Fruit fly (Drosophila melanogaster): ENCODE measurements around the gene out.
A peak's percentile ranks its signal among the peaks of the same experiment; 100 is the strongest.

out gene

dm6 chrX:19297899-19298784 is 23.8 kb downstream of the out start, which contains the start of gene CG8034 (continued):
- TF ChIP-seq ac (GFP tag; optimal IDR thresholded peaks at IDR 0.05) = peak; percentile 88

- peak; percentile 90 for TF ChIP-seq CG7987 (GFP tag; optimal IDR thresholded peaks at IDR 0.05)
- TF ChIP-seq CG5180 (GFP tag; optimal IDR thresholded peaks at IDR 0.05) = no peak
- TF ChIP-seq TFAM (GFP tag; optimal IDR thresholded peaks at IDR 0.05) = no peak
- TF ChIP-seq MBD-R2 (GFP tag; IDR thresholded peaks at IDR 0.05) = no peak
- TF ChIP-seq nom (GFP tag; optimal IDR thresholded peaks at IDR 0.05) = peak; percentile 20
- no peak for TF ChIP-seq CG11247 (GFP tag; IDR thresholded peaks at IDR 0.05)
- TF ChIP-seq CG15696 (tag; optimal IDR thresholded peaks at IDR 0.05) = no peak
- TF ChIP-seq CG18476 (GFP tag; optimal IDR thresholded peaks at IDR 0.05) = no peak
- peak; percentile 55 for TF ChIP-seq sens (GFP tag)
- 0 out of 3 replicates have a peak, but pooled peaks have one; percentile 33 for TF ChIP-seq CG2199 (GFP tag; IDR thresholded peaks at IDR 0.05)
Measured at dm6 chrX:19295831-19296423, 26.0 kb downstream of the out start.

dm6 chrX:19294953-19295352 is 27.0 kb downstream of the out start:
- TF ChIP-seq CG17328 (GFP tag; IDR thresholded peaks at IDR 0.05) (no peak), sens-2 (GFP tag; IDR thresholded peaks at IDR 0.05) (no peak), stwl (tag; optimal IDR thresholded peaks at IDR 0.05) (no peak), CG2199 (GFP tag; IDR thresholded peaks at IDR 0.05) (no peak; the same call in 2 of the 3 replicates), jing (GFP tag; optimal IDR thresholded peaks at IDR 0.05) (no peak), ci (GFP tag; IDR thresholded peaks at IDR 0.05) (no peak), CG18599 (GFP tag; optimal IDR thresholded peaks at IDR 0.05) (no peak), bsh (GFP tag; optimal IDR thresholded peaks at IDR 0.05) (no peak), kni (GFP tag; optimal IDR thresholded peaks at IDR 0.05) (no peak), YL-1 (GFP tag; optimal IDR thresholded peaks at IDR 0.05) (no peak), TFAM (GFP tag; optimal IDR thresholded peaks at IDR 0.05) (no peak), CG18476 (GFP tag; optimal IDR thresholded peaks at IDR 0.05) (peak; percentile 57), CG12659 (GFP tag; optimal IDR thresholded peaks at IDR 0.05) (no peak), repo (GFP tag; optimal IDR thresholded peaks at IDR 0.05) (no peak), aop (GFP tag; IDR thresholded peaks at IDR 0.05) (no peak), ATbp (GFP tag; optimal IDR thresholded peaks at IDR 0.05) (no peak), CG4360 (GFP tag; IDR thresholded peaks at IDR 0.05) (no peak), sr (GFP tag; IDR thresholded peaks at IDR 0.05) (0 out of 3 replicates have a peak, but pooled peaks have one; percentile 24), ems (GFP tag; optimal IDR thresholded peaks at IDR 0.05) (no peak), chinmo (GFP tag; IDR thresholded peaks at IDR 0.05; ENCODE audit: partially characterized antibody) (0 out of 4 replicates have a peak, but pooled peaks have one; percentile 26), CG13894 (tag; optimal IDR thresholded peaks at IDR 0.05) (no peak), Atf6 (GFP tag; IDR thresholded peaks at IDR 0.05) (0 out of 2 replicates have a peak, but pooled peaks have one; percentile 11), CG5180 (GFP tag; optimal IDR thresholded peaks at IDR 0.05) (no peak), CG12769 (tag; optimal IDR thresholded peaks at IDR 0.05) (no peak), CG17361 (GFP tag; IDR thresholded peaks at IDR 0.05) (no peak), Med (GFP tag) (peak; percentile 3), CG9609 (GFP tag; optimal IDR thresholded peaks at IDR 0.05) (no peak), Ravus (GFP tag; IDR thresholded peaks at IDR 0.05) (no peak), CG6254 (GFP tag; optimal IDR thresholded peaks at IDR 0.05) (no peak), Hey (tag; optimal IDR thresholded peaks at IDR 0.05) (no peak), CG18619 (GFP tag; optimal IDR thresholded peaks at IDR 0.05) (no peak), Mad (GFP tag; optimal IDR thresholded peaks at IDR 0.05) (no peak), CG32532 (GFP tag; IDR thresholded peaks at IDR 0.05) (no peak), HLH3B (GFP tag; IDR thresholded peaks at IDR 0.05) (no peak), al (GFP tag; IDR thresholded peaks at IDR 0.05) (no peak), hkb (optimal IDR thresholded peaks at IDR 0.05) (peak; percentile 83), hkb (GFP tag; IDR thresholded peaks at IDR 0.05) (no peak), sens (GFP tag) (peak; percentile 23)

Data from whole organism, embryonic.